Worm (Caenorhabditis elegans) whole organism, L2 larva: ENCODE data around the gene snx-17.

Source experiments
- aly-2 ChIP-seq: fragments of 150-350 bp; optimal IDR thresholded peaks from 2 replicates; lab custom pipeline; 2014; ENCODE audit warnings: missing biosample characterization, missing genetic modification characterization
- fos-1 ChIP-seq: fragments of 150-350 bp; optimal IDR thresholded peaks from 2 replicates; lab custom pipeline; 2014; ENCODE audit warnings: missing biosample characterization, missing genetic modification characterization
- lin-39 ChIP-seq: fragments of 150-350 bp; optimal IDR thresholded peaks from 2 replicates; lab custom pipeline; 2014; ENCODE audit warnings: missing biosample characterization, missing genetic modification reagents, missing genetic modification characterization
- nhr-12 ChIP-seq: fragments of 150-350 bp; optimal IDR thresholded peaks from 2 replicates; lab custom pipeline; 2014; ENCODE audit warnings: missing biosample characterization, missing genetic modification characterization
- nhr-237 ChIP-seq: fragments of 150-350 bp; optimal IDR thresholded peaks from 2 replicates; lab custom pipeline; 2014; ENCODE audit warnings: missing biosample characterization, missing genetic modification characterization
- unc-39 ChIP-seq: fragments of 150-350 bp; optimal IDR thresholded peaks from 2 replicates; lab custom pipeline; 2014; ENCODE audit warnings: missing biosample characterization, missing genetic modification characterization

DNA sequence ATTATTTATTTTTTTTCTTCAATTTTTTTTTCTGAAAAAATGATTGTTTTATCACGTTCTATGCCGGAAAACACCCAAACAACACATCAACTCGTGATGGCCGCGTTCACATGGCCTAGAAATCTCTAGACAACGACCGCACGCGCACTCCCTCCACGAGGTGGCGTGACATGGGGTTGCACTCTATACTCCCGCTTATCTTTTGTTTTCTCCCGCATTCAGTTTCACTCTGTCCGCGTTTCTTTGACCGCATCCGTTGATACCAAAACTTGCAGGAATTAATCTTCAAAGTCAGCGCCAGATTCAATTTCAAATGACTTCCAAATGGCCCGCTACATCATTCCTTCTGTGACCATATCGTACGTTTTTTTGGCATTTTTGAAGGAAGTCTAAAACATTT lies 17.1 kb downstream of the snx-17 start, which contains the start of gene F17H10.1:
- no peak for TF ChIP-seq nhr-237
- peak; percentile 84 for TF ChIP-seq fos-1 (tag; lab: Kevin White, UChicago)
- no peak for TF ChIP-seq aly-2
- TF ChIP-seq nhr-12 (tag; lab: Kevin White, UChicago) = no peak
- no peak for TF ChIP-seq unc-39 (tag; lab: Kevin White, UChicago)
- TF ChIP-seq lin-39 = no peak
